Worm (Caenorhabditis elegans): ENCODE results near the gene pmk-3.

DNA sequence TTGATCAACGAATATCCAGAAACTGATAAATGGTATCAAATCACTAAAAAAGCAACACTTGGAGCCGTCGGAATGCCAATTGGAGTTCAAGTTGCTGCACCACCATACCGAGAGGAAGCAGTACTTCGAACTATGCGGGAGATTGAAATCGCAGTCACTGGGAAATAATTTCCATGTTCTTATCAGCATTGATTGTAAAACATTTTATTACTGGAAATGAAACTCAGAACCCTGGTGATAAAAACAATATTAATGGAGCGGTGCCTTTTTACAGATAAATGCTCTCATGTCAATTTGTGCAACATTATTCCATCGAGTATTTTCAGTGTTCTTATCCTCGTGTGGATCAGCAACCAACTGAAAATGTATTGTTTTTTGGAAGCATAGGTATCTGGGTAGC is 22.8 kb downstream of the pmk-3 start:
- TF ChIP-seq nhr-28 (tag; optimal IDR thresholded peaks at IDR 0.05) (no peak), pha-4 (tag; optimal IDR thresholded peaks at IDR 0.05) (no peak), elt-2 (tag; optimal IDR thresholded peaks at IDR 0.05) (peak; percentile 66), unc-62 (GFP tag; optimal IDR thresholded peaks at IDR 0.05) (no peak), fos-1 (tag; optimal IDR thresholded peaks at IDR 0.05) (no peak), nhr-23 (tag; optimal IDR thresholded peaks at IDR 0.05) (no peak)

All from whole organism, L3 larva.